Worm (Caenorhabditis elegans) whole organism, L2 larva: ENCODE results near the gene srw-7.

Experiments used
- nhr-21 ChIP-seq: fragments of 150-350 bp; optimal IDR thresholded peaks from 2 replicates; lab custom pipeline; 2014; ENCODE audit warnings: missing biosample characterization, missing genetic modification characterization
- nhr-237 ChIP-seq: fragments of 150-350 bp; optimal IDR thresholded peaks from 2 replicates; lab custom pipeline; 2014; ENCODE audit warnings: missing biosample characterization, missing genetic modification characterization
- sma-9 ChIP-seq, 2 experiments: fragments of 150-350 bp in 1 of 2; sonication (generic microtip) in 1 of 2; optimal IDR thresholded peaks; 2 replicates each; lab custom pipeline; 2014 to 2016; ENCODE audit warnings: missing genetic modification characterization in 2 of 2, mild to moderate bottlenecking in 1 of 2, missing biosample characterization in 1 of 2, missing compliant biosample characterization in 1 of 2, missing genetic modification reagents in 1 of 2, moderate library complexity in 1 of 2

The srw-7 gene

DNA sequence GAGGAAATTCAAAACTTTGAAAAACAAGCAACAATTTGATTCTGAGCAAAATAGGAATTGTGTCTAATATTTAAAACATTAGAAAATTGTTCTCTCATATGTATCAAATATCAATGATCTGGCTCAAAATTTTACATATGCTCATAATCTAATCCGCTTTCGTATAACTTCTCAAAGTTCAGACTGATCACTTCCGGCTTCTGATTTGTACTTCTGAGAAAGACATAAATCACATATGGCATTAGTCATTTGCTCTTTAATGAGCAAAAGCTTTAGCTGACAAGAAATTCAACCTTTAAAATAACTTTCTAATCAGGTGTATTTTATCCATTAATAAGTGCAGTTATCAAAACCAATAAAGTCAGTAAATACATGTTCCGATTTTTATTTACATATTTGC, 49.9 kb downstream of the srw-7 start:
- TF ChIP-seq nhr-21 (tag; lab: Kevin White, UChicago) (peak; percentile 65), nhr-237 (tag; lab: Kevin White, UChicago) (no peak), sma-9 (GFP tag; optimal IDR thresholded peaks at IDR 0.05; lab: Kevin White, UChicago) (peak; percentile 66), sma-9 (tag; optimal IDR thresholded peaks at IDR 0.05; lab: Kevin White, UChicago) (no peak)
